ENCODE assay signal across 1 fruit fly cellular context in the genomic region with DNA sequence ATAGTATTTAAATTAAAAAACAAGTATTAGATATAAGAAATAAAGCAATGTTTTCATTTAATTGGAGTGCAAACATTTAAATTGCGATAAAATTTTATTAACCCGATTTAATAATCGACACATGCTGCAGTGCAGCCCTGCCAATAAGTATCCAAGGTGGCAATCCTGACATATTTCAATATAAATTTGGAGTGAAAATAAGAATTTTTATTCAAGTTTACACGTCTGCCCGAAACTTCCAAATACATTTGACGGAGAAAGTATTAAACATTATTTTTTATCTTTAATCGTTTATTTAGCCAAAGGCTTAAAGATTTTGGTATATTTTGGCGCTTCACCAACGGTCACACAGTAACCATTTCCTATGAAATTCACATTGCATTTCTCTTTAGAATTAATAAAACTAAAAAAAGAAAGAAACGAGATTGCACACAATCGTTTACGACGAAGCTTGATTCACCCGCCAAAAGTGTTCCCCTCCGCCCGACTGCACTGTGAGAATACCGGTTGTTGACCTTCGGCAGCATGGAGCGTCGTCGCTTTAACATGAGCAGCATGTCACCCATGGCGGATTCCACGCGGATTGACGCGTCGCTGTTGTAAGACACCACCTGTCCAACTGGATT.
TF ChIP-seq lines count a peak whose summit lies in the region.

A gene (plus strand): TSS at position 344 of the 626 bp plus-strand sequence.

TF ChIP-seq in whole organism, embryonic, 481 proteins besides CTCF, POLR2A, EP300 and RAD21 (continued from another document and continues in another):
- TF ChIP-seq stwl (tag; optimal IDR thresholded peaks at IDR 0.05; lab: Kevin White, UChicago) (peak; percentile 84), Nf-YB (GFP tag; optimal IDR thresholded peaks at IDR 0.05; lab: Kevin White, UChicago) (no peak), Poxn (GFP tag; IDR thresholded peaks at IDR 0.05; lab: Robert Waterston, UW) (no peak), lilli (GFP tag; optimal IDR thresholded peaks at IDR 0.05; lab: Kevin White, UChicago) (peak; percentile 67), CG2875 (GFP tag; optimal IDR thresholded peaks at IDR 0.05; lab: Kevin White, UChicago) (no peak), CG9437 (GFP tag; optimal IDR thresholded peaks at IDR 0.05; lab: Kevin White, UChicago) (no peak), CG1602 (GFP tag; optimal IDR thresholded peaks at IDR 0.05; lab: Kevin White, UChicago) (no peak), oc (tag; optimal IDR thresholded peaks at IDR 0.05; lab: Kevin White, UChicago) (no peak), Med (GFP tag; lab: Kevin White, UChicago) (peak; percentile 79), CG15514 (GFP tag; optimal IDR thresholded peaks at IDR 0.05; lab: Kevin White, UChicago) (peak; percentile 83), BEAF-32 (GFP tag; optimal IDR thresholded peaks at IDR 0.05; lab: Kevin White, UChicago) (peak; percentile 66), crc (GFP tag; optimal IDR thresholded peaks at IDR 0.05; lab: Kevin White, UChicago) (no peak), CG7786 (GFP tag; optimal IDR thresholded peaks at IDR 0.05; lab: Kevin White, UChicago) (no peak), lov (optimal IDR thresholded peaks at IDR 0.05; lab: Kevin White, UChicago) (no peak), lov (GFP tag; IDR thresholded peaks at IDR 0.05; lab: Robert Waterston, UW) (no peak), CG8478 (optimal IDR thresholded peaks at IDR 0.05; lab: Kevin White, UChicago) (no peak), CG12391 (tag; optimal IDR thresholded peaks at IDR 0.05; lab: Kevin White, UChicago) (peak; percentile 68), CG13287 (GFP tag; IDR thresholded peaks at IDR 0.05; lab: Robert Waterston, UW; ENCODE audit: partially characterized antibody) (peak; percentile 78), row (GFP tag; IDR thresholded peaks at IDR 0.05; lab: Robert Waterston, UW) (peak; percentile 51; the same call in 2 of the 3 replicates), crol (GFP tag; IDR thresholded peaks at IDR 0.05; lab: Robert Waterston, UW) (no peak), gfzf (GFP tag; optimal IDR thresholded peaks at IDR 0.05; lab: Kevin White, UChicago) (peak; percentile 83), CG6175 (GFP tag; IDR thresholded peaks at IDR 0.05; lab: Robert Waterston, UW) (no peak), pum (GFP tag; optimal IDR thresholded peaks at IDR 0.05; lab: Kevin White, UChicago) (no peak), CG3163 (GFP tag; optimal IDR thresholded peaks at IDR 0.05; lab: Kevin White, UChicago) (no peak), knrl (GFP tag; IDR thresholded peaks at IDR 0.05; lab: Robert Waterston, UW; ENCODE audit: partially characterized antibody) (peak; percentile 50; the same call in 1 of the 3 replicates), CG31388 (GFP tag; optimal IDR thresholded peaks at IDR 0.05; lab: Kevin White, UChicago) (no peak), CG6791 (GFP tag; IDR thresholded peaks at IDR 0.05; lab: Robert Waterston, UW; ENCODE audit: partially characterized antibody) (0 out of 3 replicates have a peak, but pooled peaks have one; percentile 40), CG9797 (GFP tag; optimal IDR thresholded peaks at IDR 0.05; lab: Kevin White, UChicago) (peak; percentile 73), CG17328 (GFP tag; IDR thresholded peaks at IDR 0.05; lab: Robert Waterston, UW) (no peak), chm (GFP tag; IDR thresholded peaks at IDR 0.05; lab: Robert Waterston, UW) (no peak), NC2β (GFP tag; optimal IDR thresholded peaks at IDR 0.05; lab: Kevin White, UChicago) (peak; percentile 2), CG12299 (tag; optimal IDR thresholded peaks at IDR 0.05; lab: Kevin White, UChicago) (peak; percentile 35), crp (GFP tag; optimal IDR thresholded peaks at IDR 0.05; lab: Kevin White, UChicago) (peak in 1 of 2 experiments; percentile 51), bbx (GFP tag; IDR thresholded peaks at IDR 0.05; lab: Robert Waterston, UW; ENCODE audit: partially characterized antibody) (peak; percentile 64), CG17186 (GFP tag; optimal IDR thresholded peaks at IDR 0.05; lab: Kevin White, UChicago) (peak; percentile 49), CG10565 (GFP tag; optimal IDR thresholded peaks at IDR 0.05; lab: Kevin White, UChicago) (no peak), HLH4C (GFP tag; IDR thresholded peaks at IDR 0.05; lab: Robert Waterston, UW; ENCODE audit: partially characterized antibody) (peak; percentile 80), NFAT (GFP tag; IDR thresholded peaks at IDR 0.05; lab: Robert Waterston, UW) (no peak), pho (GFP tag; optimal IDR thresholded peaks at IDR 0.05; lab: Kevin White, UChicago) (peak; percentile 24), Doc3 (GFP tag; IDR thresholded peaks at IDR 0.05; lab: Robert Waterston, UW; ENCODE audit: partially characterized antibody) (peak; percentile 22; the same call in 1 of the 3 replicates), CG13894 (tag; optimal IDR thresholded peaks at IDR 0.05; lab: Kevin White, UChicago) (no peak), nau (GFP tag; optimal IDR thresholded peaks at IDR 0.05; lab: Kevin White, UChicago) (no peak), CG6254 (GFP tag; optimal IDR thresholded peaks at IDR 0.05; lab: Kevin White, UChicago) (no peak), inv (GFP tag; IDR thresholded peaks at IDR 0.05; lab: Robert Waterston, UW; ENCODE audit: partially characterized antibody) (peak; percentile 45; the same call in 1 of the 2 replicates), Stat92E (GFP tag; optimal IDR thresholded peaks at IDR 0.05; lab: Kevin White, UChicago) (peak in 1 of 3 experiments; percentile 88), CG14667 (GFP tag; IDR thresholded peaks at IDR 0.05; lab: Robert Waterston, UW) (no peak), Fer1 (GFP tag; optimal IDR thresholded peaks at IDR 0.05; lab: Kevin White, UChicago) (peak; percentile 11), CG14710 (tag; optimal IDR thresholded peaks at IDR 0.05; lab: Kevin White, UChicago) (peak; percentile 96), CG2889 (GFP tag; IDR thresholded peaks at IDR 0.05; lab: Robert Waterston, UW) (no peak), z (GFP tag; IDR thresholded peaks at IDR 0.05; lab: Robert Waterston, UW) (no peak), ara (GFP tag; IDR thresholded peaks at IDR 0.05; lab: Robert Waterston, UW) (no peak), sug (tag; optimal IDR thresholded peaks at IDR 0.05; lab: Kevin White, UChicago) (peak; percentile 38), ase (GFP tag; IDR thresholded peaks at IDR 0.05; lab: Robert Waterston, UW) (no peak), Xbp1 (GFP tag; optimal IDR thresholded peaks at IDR 0.05; lab: Kevin White, UChicago) (peak; percentile 45), CG11093 (GFP tag; IDR thresholded peaks at IDR 0.05; lab: Robert Waterston, UW) (no peak), slou (GFP tag; optimal IDR thresholded peaks at IDR 0.05; lab: Kevin White, UChicago) (no peak), CG11504 (tag; optimal IDR thresholded peaks at IDR 0.05; lab: Kevin White, UChicago) (no peak), CG3847 (GFP tag; IDR thresholded peaks at IDR 0.05; lab: Robert Waterston, UW) (0 out of 2 replicates have a peak, but pooled peaks have one; percentile 23), Scr (GFP tag; IDR thresholded peaks at IDR 0.05; lab: Robert Waterston, UW; ENCODE audit: partially characterized antibody) (peak; percentile 59), CG4424 (GFP tag; optimal IDR thresholded peaks at IDR 0.05; lab: Kevin White, UChicago) (peak; percentile 24), twi (tag; optimal IDR thresholded peaks at IDR 0.05; lab: Kevin White, UChicago) (no peak), grau (tag; optimal IDR thresholded peaks at IDR 0.05; lab: Kevin White, UChicago) (no peak), jing (GFP tag; optimal IDR thresholded peaks at IDR 0.05; lab: Kevin White, UChicago) (no peak), unc-4 (GFP tag; IDR thresholded peaks at IDR 0.05; lab: Robert Waterston, UW; ENCODE audit: partially characterized antibody) (peak; percentile 70), Lpt (GFP tag; optimal IDR thresholded peaks at IDR 0.05; lab: Kevin White, UChicago) (no peak), run (tag; optimal IDR thresholded peaks at IDR 0.05; lab: Kevin White, UChicago) (no peak), Hmr (GFP tag; optimal IDR thresholded peaks at IDR 0.05; lab: Kevin White, UChicago) (no peak), CG6813 (GFP tag; optimal IDR thresholded peaks at IDR 0.05; lab: Kevin White, UChicago) (no peak), slbo (GFP tag; IDR thresholded peaks at IDR 0.05; lab: Robert Waterston, UW) (peak; percentile 40; the same call in 1 of the 2 replicates), Xrp1 (GFP tag; IDR thresholded peaks at IDR 0.05; lab: Robert Waterston, UW) (no peak), CrebB (tag; optimal IDR thresholded peaks at IDR 0.05; lab: Kevin White, UChicago) (peak; percentile 16), wor (GFP tag; IDR thresholded peaks at IDR 0.05; lab: Robert Waterston, UW) (no peak), H15 (GFP tag; IDR thresholded peaks at IDR 0.05; lab: Robert Waterston, UW) (no peak), CG11695 (GFP tag; IDR thresholded peaks at IDR 0.05; lab: Robert Waterston, UW) (no peak), CG12659 (GFP tag; optimal IDR thresholded peaks at IDR 0.05; lab: Kevin White, UChicago) (peak; percentile 82), Hr51 (GFP tag; optimal IDR thresholded peaks at IDR 0.05; lab: Kevin White, UChicago) (peak in 1 of 2 experiments; percentile 36), Dp (GFP tag; optimal IDR thresholded peaks at IDR 0.05; lab: Kevin White, UChicago) (peak; percentile 97), jigr1 (GFP tag; IDR thresholded peaks at IDR 0.05; lab: Robert Waterston, UW) (no peak), CG6654 (GFP tag; optimal IDR thresholded peaks at IDR 0.05; lab: Kevin White, UChicago) (no peak), sqz (GFP tag; optimal IDR thresholded peaks at IDR 0.05; lab: Kevin White, UChicago) (no peak), CG3407 (GFP tag; optimal IDR thresholded peaks at IDR 0.05; lab: Kevin White, UChicago) (no peak), croc (GFP tag; conservative IDR thresholded peaks at IDR 0.05; lab: Robert Waterston, UW) (no peak), CG4707 (GFP tag; optimal IDR thresholded peaks at IDR 0.05; lab: Kevin White, UChicago) (no peak), Trl (optimal IDR thresholded peaks at IDR 0.05; lab: Kevin White, UChicago) (no peak), Trl (GFP tag; optimal IDR thresholded peaks at IDR 0.05; lab: Kevin White, UChicago) (peak; percentile 18), Hsf (GFP tag; optimal IDR thresholded peaks at IDR 0.05; lab: Kevin White, UChicago) (peak; percentile 12), CG13775 (GFP tag; optimal IDR thresholded peaks at IDR 0.05; lab: Kevin White, UChicago) (peak; percentile 11), CG17802 (tag; optimal IDR thresholded peaks at IDR 0.05; lab: Kevin White, UChicago) (no peak), Opbp (GFP tag; IDR thresholded peaks at IDR 0.05; lab: Robert Waterston, UW; ENCODE audit: partially characterized antibody) (0 out of 3 replicates have a peak, but pooled peaks have one; percentile 25), hkb (optimal IDR thresholded peaks at IDR 0.05; lab: Kevin White, UChicago) (no peak), hkb (GFP tag; IDR thresholded peaks at IDR 0.05; lab: Robert Waterston, UW) (peak; percentile 46), Abd-B (GFP tag; optimal IDR thresholded peaks at IDR 0.05; lab: Kevin White, UChicago) (no peak), CG14441 (GFP tag; IDR thresholded peaks at IDR 0.05; lab: Robert Waterston, UW) (peak; percentile 21; the same call in 1 of the 2 replicates), fu2 (GFP tag; optimal IDR thresholded peaks at IDR 0.05; lab: Kevin White, UChicago) (no peak), YL-1 (GFP tag; optimal IDR thresholded peaks at IDR 0.05; lab: Kevin White, UChicago) (peak; percentile 92), dati (GFP tag; IDR thresholded peaks at IDR 0.05; lab: Robert Waterston, UW) (no peak), CG33213 (GFP tag; optimal IDR thresholded peaks at IDR 0.05; lab: Kevin White, UChicago) (peak; percentile 13), trem (tag; optimal IDR thresholded peaks at IDR 0.05; lab: Kevin White, UChicago) (peak; percentile 89), Sry-δ (GFP tag; optimal IDR thresholded peaks at IDR 0.05; lab: Kevin White, UChicago) (peak; percentile 68), CG17829 (tag; optimal IDR thresholded peaks at IDR 0.05; lab: Kevin White, UChicago) (peak; percentile 60), ems (GFP tag; optimal IDR thresholded peaks at IDR 0.05; lab: Kevin White, UChicago) (peak; percentile 7), nerfin-2 (GFP tag; IDR thresholded peaks at IDR 0.05; lab: Robert Waterston, UW; ENCODE audit: partially characterized antibody) (peak; percentile 48; the same call in 1 of the 2 replicates), CG34422 (GFP tag; IDR thresholded peaks at IDR 0.05; lab: Robert Waterston, UW) (peak; percentile 16; the same call in 1 of the 3 replicates), MBD-R2 (GFP tag; IDR thresholded peaks at IDR 0.05; lab: Robert Waterston, UW) (peak; percentile 68), eve (GFP tag; optimal IDR thresholded peaks at IDR 0.05; lab: Kevin White, UChicago) (no peak), CG10543 (GFP tag; optimal IDR thresholded peaks at IDR 0.05; lab: Kevin White, UChicago) (peak; percentile 10), lola (GFP tag; optimal IDR thresholded peaks at IDR 0.05; lab: Kevin White, UChicago) (peak in 1 of 3 experiments; percentile 15), Lim3 (GFP tag; IDR thresholded peaks at IDR 0.05; lab: Robert Waterston, UW) (no peak), CG5953 (GFP tag; IDR thresholded peaks at IDR 0.05; lab: Robert Waterston, UW) (no peak), CG8765 (GFP tag; IDR thresholded peaks at IDR 0.05; lab: Robert Waterston, UW) (no peak), ac (GFP tag; optimal IDR thresholded peaks at IDR 0.05; lab: Kevin White, UChicago) (no peak), Ets97D (GFP tag; optimal IDR thresholded peaks at IDR 0.05; lab: Kevin White, UChicago) (peak; percentile 77), CG2120 (GFP tag; optimal IDR thresholded peaks at IDR 0.05; lab: Kevin White, UChicago) (peak; percentile 48), amos (GFP tag; IDR thresholded peaks at IDR 0.05; lab: Robert Waterston, UW; ENCODE audit: partially characterized antibody) (peak; percentile 56; the same call in 1 of the 2 replicates), Ravus (GFP tag; IDR thresholded peaks at IDR 0.05; lab: Robert Waterston, UW) (no peak), tx (GFP tag; optimal IDR thresholded peaks at IDR 0.05; lab: Kevin White, UChicago) (no peak), sens (GFP tag; lab: Kevin White, UChicago) (peak; percentile 80), Atf6 (GFP tag; IDR thresholded peaks at IDR 0.05; lab: Robert Waterston, UW) (no peak), CG31365 (tag; optimal IDR thresholded peaks at IDR 0.05; lab: Kevin White, UChicago) (no peak), ash1 (GFP tag; optimal IDR thresholded peaks at IDR 0.05; lab: Kevin White, UChicago) (no peak), dm (GFP tag; optimal IDR thresholded peaks at IDR 0.05; lab: Kevin White, UChicago) (peak; percentile 28), phol (tag; optimal IDR thresholded peaks at IDR 0.05; lab: Kevin White, UChicago) (peak; percentile 72), CG8290 (GFP tag; optimal IDR thresholded peaks at IDR 0.05; lab: Kevin White, UChicago) (no peak), CG8290 (tag; optimal IDR thresholded peaks at IDR 0.05; lab: Kevin White, UChicago) (no peak)
